Worm (Caenorhabditis elegans) whole organism, L1 larva: ENCODE results near the gene C33F10.4.

Source experiments
- C16A3.4 ChIP-seq: fragments of 150-350 bp; optimal IDR thresholded peaks from 2 replicates; lab custom pipeline; 2014; ENCODE audit warnings: missing biosample characterization, missing genetic modification characterization
- Y116A8C.19 ChIP-seq: sonication (generic microtip); optimal IDR thresholded peaks from 2 replicates; lab custom pipeline; 2016; ENCODE audit warnings: missing compliant biosample characterization, missing genetic modification characterization, borderline replicate concordance
- alr-1 ChIP-seq: fragments of 200-800 bp; sonication (Bioruptor generic); optimal IDR thresholded peaks from 2 replicates; lab custom pipeline; 2018; ENCODE audit warnings: borderline replicate concordance, mild to moderate bottlenecking, missing genetic modification characterization, missing compliant biosample characterization
- ama-1 ChIP-seq: fragments of 150-350 bp; optimal IDR thresholded peaks from 2 replicates; lab custom pipeline; 2014
- blmp-1 ChIP-seq: fragments of 150-350 bp; optimal IDR thresholded peaks from 2 replicates; lab custom pipeline; 2014; ENCODE audit warnings: missing biosample characterization, missing genetic modification characterization
- ceh-90 ChIP-seq: sonication (generic microtip); optimal IDR thresholded peaks from 2 replicates; lab custom pipeline; 2016; ENCODE audit warnings: missing genetic modification characterization, missing compliant biosample characterization
- efl-1 ChIP-seq, 4 experiments: fragments of 150-350 bp; optimal IDR thresholded peaks in 3 of 4; peaks in 1 of 4; 1 replicate in 1 of 4; 2 replicates in 3 of 4; lab custom pipeline; 2014; ENCODE audit warnings: missing biosample characterization in 2 of 4, missing genetic modification characterization in 2 of 4, missing genetic modification reagents in 2 of 4
- egl-27 ChIP-seq, 2 experiments: fragments of 150-350 bp in 1 of 2; sonication (generic microtip); optimal IDR thresholded peaks; 3 replicates each; lab custom pipeline; 2017 to 2018; ENCODE audit warnings: missing biosample characterization in 2 of 2, missing genetic modification characterization in 2 of 2, missing genetic modification reagents in 2 of 2
- elt-2 ChIP-seq: sonication (generic microtip); optimal IDR thresholded peaks from 2 replicates; lab custom pipeline; 2016; ENCODE audit warnings: missing genetic modification characterization, mild to moderate bottlenecking, inconsistent platforms, missing compliant biosample characterization, missing genetic modification reagents
- elt-3 ChIP-seq, 6 experiments: fragments of 150-350 bp in 1 of 6; sonication (generic microtip); optimal IDR thresholded peaks; 2 replicates each; lab custom pipeline; 2017 to 2018; ENCODE audit warnings: missing biosample characterization in 6 of 6, missing genetic modification characterization in 6 of 6, inconsistent platforms in 1 of 6
- fkh-10 ChIP-seq: sonication (generic microtip); optimal IDR thresholded peaks from 2 replicates; lab custom pipeline; 2017; ENCODE audit warnings: missing biosample characterization, missing genetic modification reagents, missing genetic modification characterization
- fkh-4 ChIP-seq: sonication (generic microtip); optimal IDR thresholded peaks from 2 replicates; lab custom pipeline; 2016; ENCODE audit warnings: missing compliant biosample characterization, missing genetic modification characterization, borderline replicate concordance
- fos-1 ChIP-seq: fragments of 150-350 bp; optimal IDR thresholded peaks from 2 replicates; lab custom pipeline; 2014; ENCODE audit warnings: missing biosample characterization, missing genetic modification characterization
- hlh-4 ChIP-seq: sonication (generic microtip); optimal IDR thresholded peaks from 2 replicates; lab custom pipeline; 2016; ENCODE audit warnings: mild to moderate bottlenecking, missing genetic modification characterization, missing compliant biosample characterization
- irx-1 ChIP-seq: sonication (generic microtip); optimal IDR thresholded peaks from 2 replicates; lab custom pipeline; 2016; ENCODE audit warnings: missing genetic modification characterization, missing compliant biosample characterization
- lin-14 ChIP-seq: fragments of 200-800 bp; sonication (Bioruptor generic); optimal IDR thresholded peaks from 2 replicates; lab custom pipeline; 2018; ENCODE audit warnings: mild to moderate bottlenecking, missing genetic modification characterization, moderate library complexity, missing compliant biosample characterization
- lin-35 ChIP-seq, 2 experiments: fragments of 150-350 bp; optimal IDR thresholded peaks; 2 replicates each; lab custom pipeline; 2014; ENCODE audit warnings: missing biosample characterization in 2 of 2, missing genetic modification characterization in 2 of 2, missing genetic modification reagents in 2 of 2
- mdl-1 ChIP-seq, 2 experiments: fragments of 150-350 bp; optimal IDR thresholded peaks; 2 replicates each; lab custom pipeline; 2014 to 2017; ENCODE audit warnings: missing biosample characterization in 2 of 2, missing genetic modification characterization in 2 of 2, inconsistent platforms in 1 of 2
- mef-2 ChIP-seq: fragments of 150-350 bp; optimal IDR thresholded peaks from 2 replicates; lab custom pipeline; 2014; ENCODE audit warnings: missing biosample characterization, missing genetic modification characterization
- mep-1 ChIP-seq: fragments of 150-350 bp; optimal IDR thresholded peaks from 2 replicates; lab custom pipeline; 2014; ENCODE audit warnings: missing biosample characterization, missing genetic modification characterization
- nhr-11 ChIP-seq: fragments of 150-350 bp; optimal IDR thresholded peaks from 2 replicates; lab custom pipeline; 2014; ENCODE audit warnings: missing biosample characterization, missing genetic modification characterization
- nhr-12 ChIP-seq: sonication (generic microtip); optimal IDR thresholded peaks from 2 replicates; lab custom pipeline; 2017; ENCODE audit warnings: missing biosample characterization, missing genetic modification characterization
- nhr-19 ChIP-seq: fragments of 200-800 bp; sonication (Bioruptor generic); conservative IDR thresholded peaks from 2 replicates; pipeline ENCODE4 v1.3.6; 2022; ENCODE audit warnings: missing genetic modification characterization, missing compliant biosample characterization
- nhr-20 ChIP-seq: sonication (generic microtip); optimal IDR thresholded peaks from 2 replicates; lab custom pipeline; 2016; ENCODE audit warnings: mild to moderate bottlenecking, missing genetic modification characterization, missing compliant biosample characterization
- nhr-237 ChIP-seq: fragments of 150-350 bp; optimal IDR thresholded peaks from 2 replicates; lab custom pipeline; 2014; ENCODE audit warnings: missing biosample characterization, missing genetic modification characterization
- nhr-28 ChIP-seq: fragments of 150-350 bp; optimal IDR thresholded peaks from 2 replicates; lab custom pipeline; 2014; ENCODE audit warnings: missing biosample characterization, missing genetic modification characterization
- nhr-47 ChIP-seq: sonication (generic microtip); optimal IDR thresholded peaks from 2 replicates; lab custom pipeline; 2016; ENCODE audit warnings: mild to moderate bottlenecking, missing genetic modification characterization, moderate library complexity, missing compliant biosample characterization
- nhr-71 ChIP-seq: sonication (generic microtip); optimal IDR thresholded peaks from 2 replicates; lab custom pipeline; 2016; ENCODE audit warnings: mild to moderate bottlenecking, missing genetic modification characterization, moderate library complexity, missing compliant biosample characterization
- nhr-76 ChIP-seq: sonication (generic microtip); optimal IDR thresholded peaks from 2 replicates; lab custom pipeline; 2017; ENCODE audit warnings: missing biosample characterization, missing genetic modification characterization
- nhr-90 ChIP-seq: sonication (generic microtip); optimal IDR thresholded peaks from 2 replicates; lab custom pipeline; 2016; ENCODE audit warnings: mild to moderate bottlenecking, missing genetic modification characterization, missing compliant biosample characterization; ENCODE audit not compliant: poor library complexity
- pag-3 ChIP-seq: sonication (generic microtip); optimal IDR thresholded peaks from 2 replicates; lab custom pipeline; 2017; ENCODE audit warnings: missing genetic modification characterization, mild to moderate bottlenecking, missing compliant biosample characterization, antibody characterized with exemption, borderline replicate concordance; ENCODE audit not compliant: insufficient read depth
- pqm-1 ChIP-seq: sonication (generic microtip); optimal IDR thresholded peaks from 3 replicates; lab custom pipeline; 2017; ENCODE audit warnings: missing biosample characterization, missing genetic modification characterization
- rnt-1 ChIP-seq: sonication (generic microtip); optimal IDR thresholded peaks from 2 replicates; lab custom pipeline; 2016; ENCODE audit warnings: mild to moderate bottlenecking, missing genetic modification characterization, moderate library complexity, missing compliant biosample characterization
- snpc-4 ChIP-seq: fragments of 150-350 bp; optimal IDR thresholded peaks from 2 replicates; lab custom pipeline; 2014; ENCODE audit warnings: missing biosample characterization, missing genetic modification characterization
- snu-23 ChIP-seq: sonication (generic microtip); optimal IDR thresholded peaks from 2 replicates; lab custom pipeline; 2016; ENCODE audit warnings: missing genetic modification characterization, missing compliant biosample characterization
- sptf-1 ChIP-seq: fragments of 150-350 bp; optimal IDR thresholded peaks from 2 replicates; lab custom pipeline; 2014; ENCODE audit warnings: missing biosample characterization, missing genetic modification characterization
- tbx-2 ChIP-seq: sonication (generic microtip); optimal IDR thresholded peaks from 2 replicates; lab custom pipeline; 2016; ENCODE audit warnings: missing genetic modification characterization, missing compliant biosample characterization
- tlp-1 ChIP-seq: fragments of 150-350 bp; optimal IDR thresholded peaks from 2 replicates; lab custom pipeline; 2014; ENCODE audit warnings: missing biosample characterization, missing genetic modification characterization
- unc-130 ChIP-seq: fragments of 150-350 bp; optimal IDR thresholded peaks from 2 replicates; lab custom pipeline; 2017; ENCODE audit warnings: missing biosample characterization, missing genetic modification characterization, inconsistent platforms
- unc-30 ChIP-seq: sonication (generic microtip); optimal IDR thresholded peaks from 2 replicates; lab custom pipeline; 2017; ENCODE audit warnings: missing biosample characterization, missing genetic modification characterization
- unc-86 ChIP-seq: sonication (generic microtip); optimal IDR thresholded peaks from 2 replicates; lab custom pipeline; 2016; ENCODE audit warnings: missing genetic modification characterization, missing compliant biosample characterization
- unc-98 ChIP-seq: fragments of 200-800 bp; sonication (Bioruptor generic); IDR thresholded peaks from 2 replicates; pipeline ENCODE4 v1.3.6; 2022; ENCODE audit warnings: missing genetic modification characterization, missing compliant biosample characterization
- vab-15 ChIP-seq: sonication (generic microtip); optimal IDR thresholded peaks from 2 replicates; lab custom pipeline; 2017; ENCODE audit warnings: missing genotype, mild to moderate bottlenecking, missing genetic modification characterization, missing compliant biosample characterization
- xbp-1 ChIP-seq: sonication (generic microtip); optimal IDR thresholded peaks from 2 replicates; lab custom pipeline; 2016; ENCODE audit warnings: missing genetic modification characterization, missing compliant biosample characterization
- ztf-4 ChIP-seq: fragments of 150-350 bp; optimal IDR thresholded peaks from 2 replicates; lab custom pipeline; 2014; ENCODE audit warnings: missing biosample characterization, missing genetic modification characterization

Gene C33F10.4

ce11 chrII:4805799-4806198, 10.2 kb downstream of the C33F10.4 start (continued):
- TF ChIP-seq ama-1 (lab: Kevin White, UChicago) (no peak), unc-130 (tag; lab: Kevin White, UChicago) (peak; percentile 24), ceh-90 (tag; lab: Kevin White, UChicago) (no peak), mef-2 (tag; lab: Kevin White, UChicago) (no peak), ztf-4 (tag; lab: Kevin White, UChicago) (no peak), nhr-20 (tag; lab: Kevin White, UChicago) (no peak), nhr-90 (tag; lab: Kevin White, UChicago) (no peak), alr-1 (tag; lab: Kevin White, UChicago) (no peak), elt-2 (tag; lab: Kevin White, UChicago) (no peak), Y116A8C.19 (tag; lab: Kevin White, UChicago) (no peak), snpc-4 (tag; lab: Kevin White, UChicago) (no peak), sptf-1 (no peak), rnt-1 (peak; percentile 51), nhr-76 (no peak), pag-3 (tag; lab: Kevin White, UChicago) (no peak), nhr-71 (tag; lab: Kevin White, UChicago) (peak; percentile 58), unc-86 (no peak), blmp-1 (tag; lab: Kevin White, UChicago) (no peak), tbx-2 (tag; lab: Kevin White, UChicago) (no peak), efl-1 (optimal IDR thresholded peaks at IDR 0.05; lab: Kevin White, UChicago) (no peak), efl-1 (GFP tag; optimal IDR thresholded peaks at IDR 0.05 in 1 of 2; lab: Kevin White, UChicago) (no peak), nhr-47 (tag; lab: Kevin White, UChicago) (no peak), mdl-1 (tag; optimal IDR thresholded peaks at IDR 0.05; lab: Kevin White, UChicago) (no peak), lin-14 (GFP tag; lab: Kevin White, UChicago) (peak; percentile 43), nhr-12 (no peak), mep-1 (no peak), snu-23 (peak; percentile 30), fkh-4 (no peak), nhr-28 (tag; lab: Kevin White, UChicago) (no peak), nhr-19 (GFP tag; lab: Robert Waterston, UW) (peak; percentile 26), nhr-11 (tag; lab: Kevin White, UChicago) (no peak), fos-1 (tag; lab: Kevin White, UChicago) (no peak), nhr-237 (tag; lab: Kevin White, UChicago) (no peak), C16A3.4 (no peak), vab-15 (tag; lab: Kevin White, UChicago) (no peak), unc-30 (tag; lab: Kevin White, UChicago) (no peak)

- TF ChIP-seq tlp-1 (no peak), efl-1 (optimal IDR thresholded peaks at IDR 0.05; lab: Kevin White, UChicago) (no peak), efl-1 (GFP tag; optimal IDR thresholded peaks at IDR 0.05 in 1 of 2; lab: Kevin White, UChicago) (peak in 1 of 2 experiments; percentile 48), vab-15 (tag; lab: Kevin White, UChicago) (no peak), elt-3 (tag; optimal IDR thresholded peaks at IDR 0.05; lab: Kevin White, UChicago) (no peak), lin-35 (GFP tag; optimal IDR thresholded peaks at IDR 0.05; lab: Kevin White, UChicago) (no peak)
- TF ChIP-seq, all 84 proteins: peak for 1
Measured at ce11 chrII:4806261-4806660, 10.7 kb downstream of the C33F10.4 start.

ce11 chrII:4806726-4807125, 11.2 kb downstream of the C33F10.4 start:
- peak; percentile 32 for TF ChIP-seq nhr-71 (tag; lab: Kevin White, UChicago)
- TF ChIP-seq rnt-1 = peak; percentile 56
- no peak for TF ChIP-seq nhr-90 (tag; lab: Kevin White, UChicago)
- TF ChIP-seq fkh-10 (GFP tag; lab: Kevin White, UChicago) = no peak
- TF ChIP-seq pqm-1 (tag; lab: Kevin White, UChicago) = no peak
- no peak for TF ChIP-seq nhr-76
- TF ChIP-seq snu-23 = no peak
- TF ChIP-seq irx-1 (tag; lab: Kevin White, UChicago) = no peak
- no peak for TF ChIP-seq unc-98 (GFP tag; lab: Robert Waterston, UW)
- TF ChIP-seq lin-14 (GFP tag; lab: Kevin White, UChicago) = peak; percentile 55
- no peak for TF ChIP-seq egl-27 (tag; optimal IDR thresholded peaks at IDR 0.05; lab: Kevin White, UChicago)
- TF ChIP-seq xbp-1 = no peak
- no peak for TF ChIP-seq hlh-4 (tag; lab: Kevin White, UChicago)
